Worm (Caenorhabditis elegans): Measurements from ENCODE around the gene sox-3.

The sox-3 gene

ce11 chrX:14736955-14737621 is 44.3 kb upstream of the sox-3 start:
- TF ChIP-seq eyg-1 (tag; optimal IDR thresholded peaks at IDR 0.05) (no peak), hlh-13 (GFP tag; optimal IDR thresholded peaks at IDR 0.05) (no peak), ceh-18 (tag; optimal IDR thresholded peaks at IDR 0.05) (no peak), fkh-6 (tag; optimal IDR thresholded peaks at IDR 0.05) (no peak), ceh-6 (GFP tag; optimal IDR thresholded peaks at IDR 0.05) (no peak), C38D4.7 (GFP tag; optimal IDR thresholded peaks at IDR 0.05) (no peak)

ce11 chrX:14736220-14736619 is 43.4 kb upstream of the sox-3 start:
- TF ChIP-seq dve-1 (tag; optimal IDR thresholded peaks at IDR 0.05) (no peak), ceh-31 (tag; optimal IDR thresholded peaks at IDR 0.05) (no peak), odd-2 (tag; optimal IDR thresholded peaks at IDR 0.05) (no peak), fax-1 (tag; optimal IDR thresholded peaks at IDR 0.05) (no peak), K09A11.1 (tag; optimal IDR thresholded peaks at IDR 0.05; ENCODE audit: insufficient read depth) (no peak), tbx-7 (tag; optimal IDR thresholded peaks at IDR 0.05) (no peak), ref-2 (tag; optimal IDR thresholded peaks at IDR 0.05) (no peak)

DNA sequence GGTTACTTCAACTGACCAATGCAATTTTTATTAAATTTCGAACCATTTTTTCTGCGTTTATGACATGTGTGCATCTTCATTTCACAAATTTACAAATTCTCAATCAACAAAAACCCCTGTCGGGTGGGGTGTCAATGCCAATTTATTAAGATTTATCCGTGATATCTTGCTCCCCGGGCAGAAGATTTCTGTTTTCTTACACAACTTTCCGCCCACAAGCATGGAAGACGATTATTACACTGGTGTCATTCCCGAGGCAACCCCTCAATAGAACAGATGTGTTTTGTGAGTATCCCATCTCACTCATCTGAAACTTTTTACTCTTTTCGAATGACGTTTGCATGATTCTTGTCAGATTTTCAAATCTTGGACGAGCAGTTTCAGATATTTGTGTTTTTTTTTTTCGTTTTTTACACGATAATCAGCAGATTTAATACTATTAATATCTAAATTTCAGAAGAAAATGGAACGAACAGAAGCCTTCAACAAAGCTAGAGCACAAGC is 39.1 kb upstream of the sox-3 start, which contains the start of gene F33C8.4:
Gene F33C8.4, plus strand, starts transcription at position 454 of the 504 bp plus-strand sequence.
- TF ChIP-seq ceh-31 (tag; optimal IDR thresholded peaks at IDR 0.05): no peak
- no peak for TF ChIP-seq F13H6.1 (tag; optimal IDR thresholded peaks at IDR 0.05)
- no peak for TF ChIP-seq hlh-15 (tag; optimal IDR thresholded peaks at IDR 0.05)
- peak; percentile 49 for TF ChIP-seq ceh-18 (tag; optimal IDR thresholded peaks at IDR 0.05)
- no peak for TF ChIP-seq pax-1 (tag; optimal IDR thresholded peaks at IDR 0.05)

- peak; percentile 6 for TF ChIP-seq ceh-18 (tag; optimal IDR thresholded peaks at IDR 0.05)
- TF ChIP-seq ceh-2 (tag; optimal IDR thresholded peaks at IDR 0.05): no peak
These were observed 36.5 kb upstream of the sox-3 start, which contains the start of gene tsp-8 for ce11 chrX:14729319-14729718. tsp-8 (minus strand) TSS chrX:14729503.

DNA sequence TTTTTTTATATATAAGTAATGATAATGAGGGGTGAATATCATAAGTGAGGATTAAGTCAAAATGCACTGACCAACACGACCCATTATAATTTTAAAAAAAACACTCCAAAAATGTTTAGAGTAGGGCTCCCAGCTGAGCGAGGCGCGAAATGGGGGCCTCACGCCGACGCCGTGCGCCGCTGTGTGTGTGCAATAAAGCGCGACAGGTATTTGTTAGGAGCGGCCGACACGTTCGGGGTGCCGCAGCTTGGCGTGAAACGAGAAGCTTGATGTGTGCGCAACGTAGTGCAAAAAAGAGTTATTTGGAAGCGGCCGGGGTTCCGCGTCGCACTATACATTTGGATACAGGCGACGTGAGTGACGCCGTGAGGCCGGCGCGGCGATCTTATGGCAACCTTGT is 32.1 kb upstream of the sox-3 start:
- TF ChIP-seq madf-2 (tag; optimal IDR thresholded peaks at IDR 0.05) (no peak), nhr-232 (tag; optimal IDR thresholded peaks at IDR 0.05) (no peak), ceh-19 (GFP tag; optimal IDR thresholded peaks at IDR 0.05) (no peak), fkh-6 (tag; optimal IDR thresholded peaks at IDR 0.05) (no peak), dmd-4 (tag; optimal IDR thresholded peaks at IDR 0.05; ENCODE audit: borderline replicate concordance) (no peak), elt-4 (tag; optimal IDR thresholded peaks at IDR 0.05) (no peak), pag-3 (tag; optimal IDR thresholded peaks at IDR 0.05; ENCODE audit: borderline replicate concordance) (no peak), unc-42 (tag; optimal IDR thresholded peaks at IDR 0.05) (no peak), T23F11.4 (GFP tag; optimal IDR thresholded peaks at IDR 0.05) (no peak), C38D4.7 (GFP tag; optimal IDR thresholded peaks at IDR 0.05) (no peak), nhr-11 (tag; optimal IDR thresholded peaks at IDR 0.05) (no peak), fax-1 (tag; optimal IDR thresholded peaks at IDR 0.05) (no peak), che-1 (tag; optimal IDR thresholded peaks at IDR 0.05) (no peak), pqm-1 (tag; optimal IDR thresholded peaks at IDR 0.05) (no peak)

- no peak for TF ChIP-seq lin-11 (tag; optimal IDR thresholded peaks at IDR 0.05)
- TF ChIP-seq madf-2 (tag; optimal IDR thresholded peaks at IDR 0.05): no peak
- no peak for TF ChIP-seq dve-1 (tag; optimal IDR thresholded peaks at IDR 0.05)
- TF ChIP-seq nfya-1 (tag; optimal IDR thresholded peaks at IDR 0.05): no peak
- TF ChIP-seq syd-9 (tag; optimal IDR thresholded peaks at IDR 0.05): no peak
- no peak for TF ChIP-seq C08G9.2 (tag; optimal IDR thresholded peaks at IDR 0.05)
- no peak for TF ChIP-seq Y22D7AL.16 (tag; optimal IDR thresholded peaks at IDR 0.05)
- no peak for TF ChIP-seq ttx-3 (tag; optimal IDR thresholded peaks at IDR 0.05)
- TF ChIP-seq pha-2 (tag; optimal IDR thresholded peaks at IDR 0.05): no peak
These were observed 28.3 kb upstream of the sox-3 start, which contains the start of gene F33C8.2 for ce11 chrX:14721098-14721497. F33C8.2 (plus strand) TSS chrX:14721398.
